Worm (Caenorhabditis elegans) whole organism, midembryonic: ENCODE results near the gene K07F5.6.

Experiments used
- flt-1 ChIP-seq: fragments of 200-800 bp; sonication (Bioruptor generic); IDR thresholded peaks from 2 replicates; pipeline ENCODE4 v1.3.6; 2022; ENCODE audit warnings: missing genetic modification characterization, missing compliant biosample characterization
- klf-2 ChIP-seq: fragments of 200-800 bp; sonication (Bioruptor generic); conservative IDR thresholded peaks from 2 replicates; pipeline ENCODE4 v1.3.6; 2022; ENCODE audit warnings: missing genetic modification reagents, missing genetic modification characterization, missing compliant biosample characterization
- med-1 ChIP-seq: sonication (generic microtip); optimal IDR thresholded peaks from 2 replicates; lab custom pipeline; 2017; ENCODE audit warnings: missing genetic modification characterization, mild to moderate bottlenecking, missing compliant biosample characterization, antibody characterized with exemption, missing genetic modification reagents; ENCODE audit not compliant: insufficient read depth
- tab-1 ChIP-seq: fragments of 200-800 bp; sonication (Bioruptor generic); IDR thresholded peaks from 2 replicates; pipeline ENCODE4 v1.3.6; 2022; ENCODE audit warnings: missing genetic modification characterization, missing compliant biosample characterization
- ztf-23 ChIP-seq: fragments of 200-800 bp; sonication (Bioruptor generic); IDR thresholded peaks from 2 replicates; pipeline ENCODE4 v1.3.6; 2022; ENCODE audit warnings: missing genetic modification reagents, missing genetic modification characterization, missing compliant biosample characterization

ce11 chrIV:9836317-9836716 is 10.2 kb downstream of the K07F5.6 start, which contains the start of gene msp-81:
- TF ChIP-seq ztf-23 (GFP tag; lab: Robert Waterston, UW) (no peak), flt-1 (no peak), tab-1 (GFP tag; lab: Robert Waterston, UW) (no peak), klf-2 (GFP tag; lab: Robert Waterston, UW) (no peak), med-1 (no peak)
